Worm (Caenorhabditis elegans): Measurements from ENCODE around the gene ins-11.

Gene ins-11

DNA sequence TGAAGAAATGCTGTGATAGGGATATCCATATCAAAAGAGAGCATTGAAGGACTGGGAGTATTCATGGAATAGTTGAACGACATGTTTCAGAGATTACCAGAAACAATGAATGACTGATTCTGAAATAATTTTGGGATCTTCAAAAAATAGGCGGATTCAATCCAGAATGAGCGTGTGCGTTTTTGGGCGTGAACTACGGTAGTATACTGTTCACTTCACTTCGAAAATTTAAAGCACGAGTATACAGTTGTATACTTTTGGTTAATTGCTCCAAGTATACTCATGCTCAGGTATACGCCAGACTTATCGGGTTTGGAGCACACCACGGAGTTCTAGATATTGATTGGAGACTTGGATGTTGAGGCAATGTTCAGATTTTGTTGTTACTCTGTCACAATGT is 31.2 kb upstream of the ins-11 start, which contains the start of gene tbx-35:
Gene tbx-35 (minus strand): TSS at position 101 of the 400 bp plus-strand sequence.
- TF ChIP-seq pha-4 (tag; optimal IDR thresholded peaks at IDR 0.05) (no peak), nhr-237 (tag; optimal IDR thresholded peaks at IDR 0.05) (no peak), daf-12 (tag; optimal IDR thresholded peaks at IDR 0.05) (no peak), ama-1 (optimal IDR thresholded peaks at IDR 0.05) (no peak), egl-5 (tag; optimal IDR thresholded peaks at IDR 0.05) (no peak), R02D3.7 (tag; optimal IDR thresholded peaks at IDR 0.05) (no peak), unc-39 (tag; optimal IDR thresholded peaks at IDR 0.05) (no peak), lin-39 (tag; optimal IDR thresholded peaks at IDR 0.05) (no peak), snpc-4 (tag; optimal IDR thresholded peaks at IDR 0.05) (no peak), elt-2 (tag; optimal IDR thresholded peaks at IDR 0.05) (no peak), fos-1 (tag; optimal IDR thresholded peaks at IDR 0.05) (no peak), nhr-25 (tag; optimal IDR thresholded peaks at IDR 0.05) (no peak), nhr-76 (tag; optimal IDR thresholded peaks at IDR 0.05) (no peak), nhr-28 (tag; optimal IDR thresholded peaks at IDR 0.05) (no peak), fkh-2 (tag; optimal IDR thresholded peaks at IDR 0.05) (no peak), ztf-4 (tag; optimal IDR thresholded peaks at IDR 0.05) (no peak), jun-1 (tag; optimal IDR thresholded peaks at IDR 0.05) (no peak)

DNA sequence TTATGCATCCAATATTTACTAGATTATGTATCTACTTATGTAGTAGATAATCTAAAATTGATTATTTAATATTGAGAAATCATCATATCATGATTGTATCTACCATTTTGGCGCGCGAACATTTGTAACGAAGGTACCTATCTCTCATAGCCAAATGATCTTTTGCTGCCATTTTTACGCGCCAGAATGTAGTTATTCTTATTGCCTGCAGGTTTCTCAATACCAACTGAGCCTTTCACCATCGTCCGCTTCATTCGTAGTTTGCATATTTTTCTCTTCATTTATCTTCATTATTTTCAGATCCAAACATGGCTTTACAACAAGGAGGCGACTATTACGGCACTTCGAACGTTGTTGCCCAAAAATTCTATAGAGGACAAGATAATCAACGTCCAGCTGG is 28.7 kb upstream of the ins-11 start, which contains the start of gene ZK177.1:
Gene ZK177.1 (plus strand): TSS at position 301 of the 400 bp plus-strand sequence.
- TF ChIP-seq lsy-12 (tag; optimal IDR thresholded peaks at IDR 0.05) (no peak), nhr-67 (tag; optimal IDR thresholded peaks at IDR 0.05) (no peak), mml-1 (tag; optimal IDR thresholded peaks at IDR 0.05) (no peak), eor-1 (tag; optimal IDR thresholded peaks at IDR 0.05) (no peak), aly-2 (tag; optimal IDR thresholded peaks at IDR 0.05) (no peak), jun-1 (tag; optimal IDR thresholded peaks at IDR 0.05) (no peak), egl-27 (tag; optimal IDR thresholded peaks at IDR 0.05) (no peak), ama-1 (optimal IDR thresholded peaks at IDR 0.05) (no peak), nhr-11 (tag; optimal IDR thresholded peaks at IDR 0.05) (no peak), sea-2 (GFP tag; optimal IDR thresholded peaks at IDR 0.05) (no peak)

DNA sequence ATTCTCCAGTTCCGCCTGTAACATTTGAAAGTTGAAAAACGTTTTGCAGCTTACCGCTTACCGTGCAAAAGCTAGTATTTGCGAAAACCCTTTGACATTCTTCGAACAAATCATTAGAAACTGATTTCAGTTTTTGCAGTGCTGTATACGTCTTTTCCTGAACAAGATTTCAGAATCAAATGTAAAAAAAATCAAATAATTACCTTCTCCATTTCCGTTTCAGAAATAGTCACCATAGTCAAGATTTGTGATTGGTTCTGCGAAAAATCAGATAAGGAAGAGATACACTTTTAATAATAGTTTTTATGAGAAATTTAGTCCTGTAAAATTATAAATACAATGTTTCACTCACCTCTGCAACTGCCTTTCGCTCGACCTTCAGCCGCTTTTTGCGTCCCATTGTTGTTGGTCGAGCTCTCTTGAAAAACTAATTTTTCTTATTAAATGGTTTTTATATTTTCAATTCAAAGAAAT is 24.6 kb upstream of the ins-11 start, which contains the start of gene C17C3.9:
Gene C17C3.9 (minus strand): TSS at position 424 of the 474 bp plus-strand sequence.
- TF ChIP-seq mdl-1 (tag; optimal IDR thresholded peaks at IDR 0.05) (no peak), jun-1 (tag; optimal IDR thresholded peaks at IDR 0.05) (no peak), pqm-1 (tag; optimal IDR thresholded peaks at IDR 0.05) (no peak), sea-2 (GFP tag; optimal IDR thresholded peaks at IDR 0.05) (no peak), ztf-11 (tag; optimal IDR thresholded peaks at IDR 0.05) (no peak), ceh-9 (tag; optimal IDR thresholded peaks at IDR 0.05) (no peak), nfya-1 (tag; optimal IDR thresholded peaks at IDR 0.05; ENCODE audit: insufficient read depth) (no peak), fos-1 (tag; optimal IDR thresholded peaks at IDR 0.05) (no peak), nhr-77 (tag; optimal IDR thresholded peaks at IDR 0.05) (no peak), aly-2 (tag; optimal IDR thresholded peaks at IDR 0.05) (no peak), ZK546.5 (tag; optimal IDR thresholded peaks at IDR 0.05) (no peak), tbx-2 (tag; optimal IDR thresholded peaks at IDR 0.05) (no peak), nhr-11 (tag; optimal IDR thresholded peaks at IDR 0.05) (no peak), fkh-10 (GFP tag; optimal IDR thresholded peaks at IDR 0.05) (no peak), elt-2 (tag; optimal IDR thresholded peaks at IDR 0.05) (no peak), fkh-2 (tag; optimal IDR thresholded peaks at IDR 0.05) (no peak), unc-62 (GFP tag; optimal IDR thresholded peaks at IDR 0.05) (no peak), zag-1 (tag; optimal IDR thresholded peaks at IDR 0.05) (no peak), egl-27 (tag; optimal IDR thresholded peaks at IDR 0.05) (no peak), egl-5 (tag; optimal IDR thresholded peaks at IDR 0.05) (no peak)

- TF ChIP-seq lsy-12 (tag; optimal IDR thresholded peaks at IDR 0.05) (no peak), nhr-25 (tag; optimal IDR thresholded peaks at IDR 0.05) (no peak), nhr-67 (tag; optimal IDR thresholded peaks at IDR 0.05) (no peak), ztf-4 (tag; optimal IDR thresholded peaks at IDR 0.05) (no peak), ceh-28 (tag; optimal IDR thresholded peaks at IDR 0.05) (no peak), fkh-10 (GFP tag; optimal IDR thresholded peaks at IDR 0.05) (no peak), zag-1 (tag; optimal IDR thresholded peaks at IDR 0.05) (no peak), nhr-43 (tag; optimal IDR thresholded peaks at IDR 0.05; ENCODE audit: poor library complexity, severe bottlenecking) (no peak), pqm-1 (tag; optimal IDR thresholded peaks at IDR 0.05) (no peak)
Observed at ce11 chrII:5533642-5534041, 22.9 kb upstream of the ins-11 start, which contains the start of gene hlh-26. TSS of gene hlh-26 (minus strand) at chrII:5533742.
